Worm (Caenorhabditis elegans) whole organism, L1 larva: ENCODE results near the gene idpc-1.

Experiments used
- C04F5.9 ChIP-seq: sonication (generic microtip); optimal IDR thresholded peaks from 2 replicates; lab custom pipeline; 2016; ENCODE audit warnings: missing genetic modification characterization, missing compliant biosample characterization
- ceh-63 ChIP-seq: fragments of 200-800 bp; sonication (Bioruptor generic); optimal IDR thresholded peaks from 2 replicates; lab custom pipeline; 2018; ENCODE audit warnings: mild to moderate bottlenecking, missing genetic modification characterization, missing compliant biosample characterization
- ceh-82 ChIP-seq, 3 experiments: fragments of 150-350 bp in 1 of 3; sonication (generic microtip) in 2 of 3; optimal IDR thresholded peaks; 2 replicates each; lab custom pipeline; 2014 to 2017; ENCODE audit warnings: missing biosample characterization in 3 of 3, missing genetic modification characterization in 3 of 3
- ceh-90 ChIP-seq: sonication (generic microtip); optimal IDR thresholded peaks from 2 replicates; lab custom pipeline; 2016; ENCODE audit warnings: missing genetic modification characterization, missing compliant biosample characterization
- dsc-1 ChIP-seq: sonication (generic microtip); optimal IDR thresholded peaks from 2 replicates; lab custom pipeline; 2016; ENCODE audit warnings: mild to moderate bottlenecking, missing genetic modification characterization, missing compliant biosample characterization
- efl-1 ChIP-seq, 4 experiments: fragments of 150-350 bp; optimal IDR thresholded peaks in 3 of 4; peaks in 1 of 4; 1 replicate in 1 of 4; 2 replicates in 3 of 4; lab custom pipeline; 2014; ENCODE audit warnings: missing biosample characterization in 2 of 4, missing genetic modification characterization in 2 of 4, missing genetic modification reagents in 2 of 4
- egl-13 ChIP-seq: sonication (generic microtip); optimal IDR thresholded peaks from 2 replicates; lab custom pipeline; 2016; ENCODE audit warnings: missing genotype, missing genetic modification reagents, missing genetic modification characterization, missing compliant biosample characterization
- elt-2 ChIP-seq: sonication (generic microtip); optimal IDR thresholded peaks from 2 replicates; lab custom pipeline; 2016; ENCODE audit warnings: missing genetic modification characterization, mild to moderate bottlenecking, inconsistent platforms, missing compliant biosample characterization, missing genetic modification reagents
- elt-3 ChIP-seq, 6 experiments: fragments of 150-350 bp in 1 of 6; sonication (generic microtip); optimal IDR thresholded peaks; 2 replicates each; lab custom pipeline; 2017 to 2018; ENCODE audit warnings: missing biosample characterization in 6 of 6, missing genetic modification characterization in 6 of 6, inconsistent platforms in 1 of 6
- fos-1 ChIP-seq: fragments of 150-350 bp; optimal IDR thresholded peaks from 2 replicates; lab custom pipeline; 2014; ENCODE audit warnings: missing biosample characterization, missing genetic modification characterization
- grh-1 ChIP-seq: fragments of 200-800 bp; sonication (Bioruptor generic); IDR thresholded peaks from 2 replicates; pipeline ENCODE4 v1.3.6; 2022; ENCODE audit warnings: missing genetic modification reagents, missing genetic modification characterization, missing compliant biosample characterization
- hlh-4 ChIP-seq: sonication (generic microtip); optimal IDR thresholded peaks from 2 replicates; lab custom pipeline; 2016; ENCODE audit warnings: mild to moderate bottlenecking, missing genetic modification characterization, missing compliant biosample characterization
- lin-13 ChIP-seq: fragments of 150-350 bp; optimal IDR thresholded peaks from 2 replicates; lab custom pipeline; 2014; ENCODE audit warnings: missing biosample characterization, missing genetic modification reagents, missing genetic modification characterization
- lin-14 ChIP-seq: fragments of 200-800 bp; sonication (Bioruptor generic); optimal IDR thresholded peaks from 2 replicates; lab custom pipeline; 2018; ENCODE audit warnings: mild to moderate bottlenecking, missing genetic modification characterization, moderate library complexity, missing compliant biosample characterization
- lin-15B ChIP-seq: fragments of 150-350 bp; sonication (generic microtip); optimal IDR thresholded peaks from 3 replicates; lab custom pipeline; 2014; ENCODE audit warnings: missing biosample characterization, missing genetic modification characterization
- lin-35 ChIP-seq, 2 experiments: fragments of 150-350 bp; optimal IDR thresholded peaks; 2 replicates each; lab custom pipeline; 2014; ENCODE audit warnings: missing biosample characterization in 2 of 2, missing genetic modification characterization in 2 of 2, missing genetic modification reagents in 2 of 2
- lin-39 ChIP-seq: fragments of 150-350 bp; optimal IDR thresholded peaks from 2 replicates; lab custom pipeline; 2014; ENCODE audit warnings: missing biosample characterization, missing genetic modification reagents, missing genetic modification characterization
- mab-9 ChIP-seq: fragments of 200-800 bp; sonication (Bioruptor generic); IDR thresholded peaks from 2 replicates; pipeline ENCODE4 v1.3.6; 2022; ENCODE audit warnings: missing genetic modification reagents, missing genetic modification characterization, missing compliant biosample characterization
- mdl-1 ChIP-seq, 2 experiments: fragments of 150-350 bp; optimal IDR thresholded peaks; 2 replicates each; lab custom pipeline; 2014 to 2017; ENCODE audit warnings: missing biosample characterization in 2 of 2, missing genetic modification characterization in 2 of 2, inconsistent platforms in 1 of 2
- mef-2 ChIP-seq: fragments of 150-350 bp; optimal IDR thresholded peaks from 2 replicates; lab custom pipeline; 2014; ENCODE audit warnings: missing biosample characterization, missing genetic modification characterization
- nhr-20 ChIP-seq: sonication (generic microtip); optimal IDR thresholded peaks from 2 replicates; lab custom pipeline; 2016; ENCODE audit warnings: mild to moderate bottlenecking, missing genetic modification characterization, missing compliant biosample characterization
- nhr-47 ChIP-seq: sonication (generic microtip); optimal IDR thresholded peaks from 2 replicates; lab custom pipeline; 2016; ENCODE audit warnings: mild to moderate bottlenecking, missing genetic modification characterization, moderate library complexity, missing compliant biosample characterization
- nhr-71 ChIP-seq: sonication (generic microtip); optimal IDR thresholded peaks from 2 replicates; lab custom pipeline; 2016; ENCODE audit warnings: mild to moderate bottlenecking, missing genetic modification characterization, moderate library complexity, missing compliant biosample characterization
- nhr-77 ChIP-seq: fragments of 150-350 bp; optimal IDR thresholded peaks from 2 replicates; lab custom pipeline; 2014; ENCODE audit warnings: missing biosample characterization, missing genetic modification characterization
- nhr-84 ChIP-seq: sonication (generic microtip); optimal IDR thresholded peaks from 2 replicates; lab custom pipeline; 2017; ENCODE audit warnings: missing biosample characterization, missing genetic modification characterization
- nhr-85 ChIP-seq: sonication (generic microtip); peaks from one replicate; lab custom pipeline; 2016; ENCODE audit warnings: missing genetic modification characterization, inconsistent platforms, missing compliant biosample characterization
- nhr-90 ChIP-seq: sonication (generic microtip); optimal IDR thresholded peaks from 2 replicates; lab custom pipeline; 2016; ENCODE audit warnings: mild to moderate bottlenecking, missing genetic modification characterization, missing compliant biosample characterization; ENCODE audit not compliant: poor library complexity
- pag-3 ChIP-seq: sonication (generic microtip); optimal IDR thresholded peaks from 2 replicates; lab custom pipeline; 2017; ENCODE audit warnings: missing genetic modification characterization, mild to moderate bottlenecking, missing compliant biosample characterization, antibody characterized with exemption, borderline replicate concordance; ENCODE audit not compliant: insufficient read depth
- pqm-1 ChIP-seq: sonication (generic microtip); optimal IDR thresholded peaks from 3 replicates; lab custom pipeline; 2017; ENCODE audit warnings: missing biosample characterization, missing genetic modification characterization
- rnt-1 ChIP-seq: sonication (generic microtip); optimal IDR thresholded peaks from 2 replicates; lab custom pipeline; 2016; ENCODE audit warnings: mild to moderate bottlenecking, missing genetic modification characterization, moderate library complexity, missing compliant biosample characterization
- snpc-4 ChIP-seq: fragments of 150-350 bp; optimal IDR thresholded peaks from 2 replicates; lab custom pipeline; 2014; ENCODE audit warnings: missing biosample characterization, missing genetic modification characterization
- snu-23 ChIP-seq: sonication (generic microtip); optimal IDR thresholded peaks from 2 replicates; lab custom pipeline; 2016; ENCODE audit warnings: missing genetic modification characterization, missing compliant biosample characterization
- sup-37 ChIP-seq: fragments of 200-800 bp; sonication (Bioruptor generic); optimal IDR thresholded peaks from 2 replicates; lab custom pipeline; 2018; ENCODE audit warnings: mild to moderate bottlenecking, missing genetic modification characterization, missing compliant biosample characterization
- swsn-7 ChIP-seq: sonication (generic microtip); optimal IDR thresholded peaks from 2 replicates; lab custom pipeline; 2016; ENCODE audit warnings: missing genetic modification characterization, missing compliant biosample characterization
- unc-130 ChIP-seq: fragments of 150-350 bp; optimal IDR thresholded peaks from 2 replicates; lab custom pipeline; 2017; ENCODE audit warnings: missing biosample characterization, missing genetic modification characterization, inconsistent platforms
- xbp-1 ChIP-seq: sonication (generic microtip); optimal IDR thresholded peaks from 2 replicates; lab custom pipeline; 2016; ENCODE audit warnings: missing genetic modification characterization, missing compliant biosample characterization
- zip-4 ChIP-seq: fragments of 200-800 bp; sonication (Bioruptor generic); optimal IDR thresholded peaks from 2 replicates; lab custom pipeline; 2018; ENCODE audit warnings: mild to moderate bottlenecking, missing genetic modification characterization, moderate library complexity, missing compliant biosample characterization

The idpc-1 gene

DNA sequence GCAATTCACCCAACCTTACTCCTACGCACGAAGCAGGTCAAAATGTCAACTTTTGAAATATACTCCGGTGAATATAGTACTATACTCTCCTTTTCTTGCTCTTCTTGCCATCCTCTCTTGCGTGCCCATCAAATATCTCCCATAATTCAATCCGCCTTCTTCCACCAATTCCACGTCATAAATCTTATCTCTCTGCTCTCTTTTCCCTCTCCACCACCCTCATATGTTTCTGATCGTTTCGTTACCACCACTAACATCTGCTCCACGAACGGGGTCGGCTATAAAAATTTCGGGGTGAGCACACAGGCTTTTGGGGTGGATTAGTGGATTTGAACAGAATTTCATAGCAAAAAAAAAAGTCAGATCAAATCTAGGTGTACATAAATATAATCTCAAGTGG is 27.0 kb downstream of the idpc-1 start:
- no peak for TF ChIP-seq zip-4 (GFP tag; lab: Kevin White, UChicago)
- peak; percentile 93 for TF ChIP-seq dsc-1

DNA sequence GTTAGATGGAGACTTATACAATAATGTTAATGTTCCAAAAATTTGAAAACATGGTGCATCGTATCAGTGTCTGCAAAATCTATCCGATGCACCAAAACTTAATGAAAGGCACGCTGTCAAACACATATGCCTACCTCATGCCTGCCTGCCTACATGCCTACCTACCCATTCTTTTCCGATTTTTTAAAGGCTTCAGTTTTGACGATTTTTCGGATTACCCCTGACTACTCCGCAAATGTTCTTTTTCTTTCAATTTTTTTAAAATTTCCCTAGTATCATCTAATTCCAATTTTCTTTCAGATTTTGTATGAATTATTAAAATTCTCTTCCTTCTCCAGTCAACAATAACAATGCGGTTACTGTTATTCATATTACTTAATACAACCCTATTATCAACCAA is 29.6 kb downstream of the idpc-1 start, which contains the start of gene plr-1:
Gene plr-1, plus strand, starts transcription at position 301 of the 400 bp plus-strand sequence.
- no peak for TF ChIP-seq efl-1 (optimal IDR thresholded peaks at IDR 0.05; lab: Kevin White, UChicago)
- TF ChIP-seq efl-1 (GFP tag; optimal IDR thresholded peaks at IDR 0.05 in 1 of 2; lab: Kevin White, UChicago), result peak in 1 of 2 experiments; percentile 19
- no peak for TF ChIP-seq pag-3 (tag; lab: Kevin White, UChicago)

DNA sequence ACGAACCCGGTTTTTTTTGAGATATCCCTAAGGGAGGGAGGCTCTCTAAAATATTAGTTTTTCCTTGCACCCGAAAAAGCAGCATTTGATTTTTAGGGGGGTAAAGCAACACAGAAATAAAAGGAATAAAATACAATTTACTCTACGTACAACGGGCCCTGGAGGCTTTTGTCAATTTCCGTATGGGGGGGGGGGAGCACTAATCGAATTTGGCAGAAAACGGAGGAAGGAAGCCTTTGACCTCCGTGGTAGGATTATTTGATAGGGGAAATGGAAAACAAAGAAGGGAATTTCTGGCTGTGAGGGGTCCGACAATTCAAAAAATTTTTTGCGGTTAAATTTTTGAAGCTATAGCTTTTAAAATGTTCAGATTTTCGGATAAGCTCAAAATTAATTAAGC is 30.9 kb downstream of the idpc-1 start:
- TF ChIP-seq ceh-63 (no peak), fos-1 (tag; lab: Kevin White, UChicago) (no peak), lin-14 (GFP tag; lab: Kevin White, UChicago) (peak; percentile 54), sup-37 (no peak)
- TF ChIP-seq, all 84 proteins: peak for 1

DNA sequence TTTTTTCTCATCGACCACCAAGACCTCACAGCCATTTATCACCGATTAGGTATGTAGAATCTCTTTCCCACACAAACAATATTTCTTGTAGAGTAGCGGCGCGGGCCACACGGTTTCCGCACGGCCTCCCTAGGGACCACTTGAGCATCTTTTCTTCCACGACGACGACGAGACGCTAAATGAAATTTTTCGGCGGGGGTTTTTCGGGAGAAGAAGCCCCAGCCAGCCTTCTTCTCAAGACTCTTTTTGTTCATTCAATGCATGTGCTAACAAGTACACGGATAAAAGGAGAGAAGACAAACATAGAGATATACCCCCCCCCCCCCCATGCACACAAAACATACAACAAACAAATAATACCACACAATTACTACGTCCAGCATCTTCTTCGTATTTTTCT is 32.0 kb downstream of the idpc-1 start:
- peak; percentile 62 for TF ChIP-seq lin-14 (GFP tag; lab: Kevin White, UChicago)
- TF ChIP-seq hlh-4 (tag; lab: Kevin White, UChicago), result no peak

DNA sequence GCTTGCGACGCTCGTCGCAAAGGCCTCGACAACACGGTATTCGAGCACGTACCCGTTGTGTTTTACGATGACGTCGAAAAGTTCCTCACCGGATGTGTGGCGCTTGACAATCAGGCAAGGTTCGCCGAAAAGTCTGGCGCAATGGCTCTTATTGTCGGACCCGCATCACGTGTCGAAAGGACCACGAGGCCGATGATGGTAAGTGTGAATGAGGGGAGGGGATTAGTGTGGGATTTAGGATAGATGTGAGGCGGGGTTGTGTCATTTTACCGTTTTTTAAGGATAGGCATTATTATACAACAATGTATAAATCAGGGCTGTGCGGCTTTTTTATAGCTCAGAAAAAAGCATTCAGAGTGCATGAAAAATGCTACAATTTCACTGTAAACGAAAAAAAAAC is 32.8 kb downstream of the idpc-1 start:
- TF ChIP-seq efl-1 (optimal IDR thresholded peaks at IDR 0.05; lab: Kevin White, UChicago) (no peak), efl-1 (GFP tag; optimal IDR thresholded peaks at IDR 0.05 in 1 of 2; lab: Kevin White, UChicago) (peak in 1 of 2 experiments; percentile 12), elt-3 (tag; optimal IDR thresholded peaks at IDR 0.05; lab: Kevin White, UChicago) (no peak)

DNA sequence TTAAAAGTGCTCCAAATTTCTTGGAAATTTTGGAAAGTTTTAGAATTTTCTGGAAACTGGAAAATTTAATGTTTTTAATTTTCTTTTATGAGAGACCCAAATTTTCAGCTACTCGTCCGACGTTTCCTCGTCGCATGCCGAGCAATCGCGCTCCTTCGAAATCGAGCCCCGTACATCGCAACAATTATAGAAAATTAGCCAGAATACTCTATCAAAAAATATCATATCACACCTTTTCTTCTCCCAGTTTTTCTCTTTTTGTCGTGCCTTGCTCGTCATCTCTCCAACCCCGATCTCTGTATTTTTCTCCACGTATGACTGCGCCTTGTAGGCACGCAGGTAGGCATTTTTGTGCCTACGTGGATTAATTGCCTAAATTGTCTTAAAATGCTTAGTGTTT is 35.3 kb downstream of the idpc-1 start:
- TF ChIP-seq efl-1 (optimal IDR thresholded peaks at IDR 0.05; lab: Kevin White, UChicago), result no peak
- peak in 1 of 2 experiments; percentile 65 for TF ChIP-seq efl-1 (GFP tag; optimal IDR thresholded peaks at IDR 0.05 in 1 of 2; lab: Kevin White, UChicago)
- no peak for TF ChIP-seq nhr-71

DNA sequence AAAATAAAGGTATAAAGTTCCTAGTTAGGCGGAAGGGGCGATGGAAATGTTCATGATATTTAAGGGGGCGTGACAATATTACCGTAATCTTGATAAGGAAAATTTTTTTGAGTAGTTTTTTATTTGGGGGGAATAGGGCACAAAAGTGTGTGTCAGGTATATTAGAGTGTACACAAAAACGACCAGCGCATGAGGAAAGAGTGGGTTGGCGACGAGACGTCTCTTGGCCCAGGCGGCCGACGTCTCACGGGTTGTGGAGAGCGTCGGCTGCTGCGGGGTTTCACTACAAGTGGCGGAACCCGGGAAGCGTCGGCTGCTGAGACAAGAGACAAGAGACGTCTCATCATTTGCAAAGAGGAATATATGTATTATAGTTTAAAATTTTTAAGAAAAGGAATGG is 36.7 kb downstream of the idpc-1 start:
- TF ChIP-seq nhr-90 (peak; percentile 61), mdl-1 (tag; optimal IDR thresholded peaks at IDR 0.05; lab: Kevin White, UChicago) (no peak), nhr-71 (peak; percentile 48), unc-130 (tag; lab: Kevin White, UChicago) (no peak), xbp-1 (tag; lab: Kevin White, UChicago) (peak; percentile 25), zip-4 (GFP tag; lab: Kevin White, UChicago) (peak; percentile 19), nhr-85 (tag; lab: Kevin White, UChicago) (peak; percentile 59), swsn-7 (tag; lab: Kevin White, UChicago) (peak; percentile 48), ceh-82 (tag; optimal IDR thresholded peaks at IDR 0.05; lab: Kevin White, UChicago) (peak in 2 of 3 experiments; percentile 4 to 16), mab-9 (peak; percentile 42; the same call in 1 of the 2 replicates), nhr-47 (tag; lab: Kevin White, UChicago) (peak; percentile 46), lin-14 (GFP tag; lab: Kevin White, UChicago) (peak; percentile 53), lin-39 (tag; lab: Kevin White, UChicago) (no peak), nhr-20 (tag; lab: Kevin White, UChicago) (peak; percentile 25), elt-2 (peak; percentile 51), nhr-77 (tag; lab: Kevin White, UChicago) (peak; percentile 63), mef-2 (tag; lab: Kevin White, UChicago) (no peak), snpc-4 (tag; lab: Kevin White, UChicago) (peak; percentile 98), elt-3 (tag; optimal IDR thresholded peaks at IDR 0.05; lab: Kevin White, UChicago) (peak in 1 of 6 experiments; percentile 5), rnt-1 (tag; lab: Kevin White, UChicago) (peak; percentile 29), snu-23 (peak; percentile 44), nhr-84 (tag; lab: Kevin White, UChicago) (no peak), grh-1 (GFP tag; lab: Robert Waterston, UW) (no peak), C04F5.9 (tag; lab: Kevin White, UChicago) (no peak), pqm-1 (tag; lab: Kevin White, UChicago) (no peak), sup-37 (peak; percentile 16), lin-15B (tag; lab: Kevin White, UChicago) (peak; percentile 10), lin-13 (GFP tag; lab: Kevin White, UChicago) (peak; percentile 93), ceh-90 (tag; lab: Kevin White, UChicago) (no peak), pag-3 (tag; lab: Kevin White, UChicago) (no peak), egl-13 (no peak), lin-35 (GFP tag; optimal IDR thresholded peaks at IDR 0.05; lab: Kevin White, UChicago) (peak in 1 of 2 experiments; percentile 43)
